Fruit fly (Drosophila melanogaster) whole organism, embryonic: ENCODE results near the gene Mpc1.

Experiments
- Antp ChIP-seq: fragments of 200-800 bp; sonication (Bioruptor generic); optimal IDR thresholded peaks from 3 replicates; lab custom pipeline; 2016; ENCODE audit warnings: missing biosample characterization, missing genetic modification characterization
- CG10274 ChIP-seq: fragments of 200-800 bp; sonication (Bioruptor generic); optimal IDR thresholded peaks from 3 replicates; lab custom pipeline; 2017; ENCODE audit warnings: missing biosample characterization, mild to moderate bottlenecking, missing genetic modification characterization
- CG10321 ChIP-seq: fragments of 200-800 bp; sonication (Bioruptor generic); IDR thresholded peaks from 2 replicates; pipeline ENCODE4 v1.3.6; 2022; ENCODE audit warnings: missing biosample characterization, missing genetic modification characterization
- CG13775 ChIP-seq: fragments of 200-800 bp; sonication (Bioruptor generic); optimal IDR thresholded peaks from 3 replicates; lab custom pipeline; 2017; ENCODE audit warnings: missing biosample characterization, mild to moderate bottlenecking, missing genetic modification characterization
- CG14441 ChIP-seq: fragments of 200-800 bp; sonication (Bioruptor generic); IDR thresholded peaks from 2 replicates; pipeline ENCODE4 v1.3.6; 2022; ENCODE audit warnings: missing biosample characterization, missing genetic modification characterization
- CG15514 ChIP-seq: fragments of 200-800 bp; sonication (Bioruptor generic); optimal IDR thresholded peaks from 3 replicates; lab custom pipeline; 2017; ENCODE audit warnings: missing biosample characterization, missing genetic modification characterization, mild to moderate bottlenecking, moderate library complexity, missing genetic modification reagents
- CG1603 ChIP-seq: fragments of 200-800 bp; sonication (Bioruptor generic); optimal IDR thresholded peaks from 2 replicates; lab custom pipeline; 2019; ENCODE audit warnings: missing biosample characterization, mild to moderate bottlenecking, missing genetic modification characterization, moderate library complexity
- CG16815 ChIP-seq: fragments of 200-800 bp; sonication (Bioruptor generic); optimal IDR thresholded peaks from 3 replicates; lab custom pipeline; 2017; ENCODE audit warnings: missing biosample characterization, mild to moderate bottlenecking, missing genetic modification characterization
- CG18619 ChIP-seq: fragments of 200-800 bp; sonication (Bioruptor generic); optimal IDR thresholded peaks from 3 replicates; lab custom pipeline; 2017; ENCODE audit warnings: missing biosample characterization, mild to moderate bottlenecking, missing genetic modification characterization
- CG2199 ChIP-seq: fragments of 200-800 bp; sonication (Bioruptor generic); IDR thresholded peaks from 3 replicates; pipeline ENCODE4 v1.3.6; 2022; ENCODE audit warnings: missing biosample characterization, missing genetic modification characterization
- CG2678 ChIP-seq: fragments of 200-800 bp; sonication (Bioruptor generic); optimal IDR thresholded peaks from 3 replicates; lab custom pipeline; 2019; ENCODE audit warnings: missing biosample characterization, mild to moderate bottlenecking, missing genetic modification characterization, moderate library complexity
- CG3065 ChIP-seq: fragments of 200-800 bp; sonication (Bioruptor generic); optimal IDR thresholded peaks from 2 replicates; lab custom pipeline; 2016; ENCODE audit warnings: missing biosample characterization, missing genetic modification characterization
- CG32532 ChIP-seq: fragments of 200-800 bp; sonication (Bioruptor generic); IDR thresholded peaks from 2 replicates; pipeline ENCODE4 v1.3.6; 2022; ENCODE audit warnings: missing biosample characterization, missing genetic modification characterization
- CG34224 ChIP-seq: fragments of 200-800 bp; sonication (Bioruptor generic); IDR thresholded peaks from 3 replicates; pipeline ENCODE4 v1.3.6; 2022; ENCODE audit warnings: missing biosample characterization, missing genetic modification characterization; ENCODE audit not compliant: partially characterized antibody
- CG34422 ChIP-seq: fragments of 200-800 bp; sonication (Bioruptor generic); IDR thresholded peaks from 3 replicates; pipeline ENCODE4 v1.3.6; 2022; ENCODE audit warnings: missing biosample characterization, missing genetic modification characterization
- CG5953 ChIP-seq: fragments of 200-800 bp; sonication (Bioruptor generic); IDR thresholded peaks from 2 replicates; pipeline ENCODE4 v1.3.6; 2022; ENCODE audit warnings: missing biosample characterization, missing genetic modification characterization
- CG6175 ChIP-seq: fragments of 200-800 bp; sonication (Bioruptor generic); IDR thresholded peaks from 3 replicates; pipeline ENCODE4 v1.3.6; 2022; ENCODE audit warnings: missing biosample characterization, missing genetic modification characterization
- CG7786 ChIP-seq: fragments of 200-800 bp; sonication (Bioruptor generic); optimal IDR thresholded peaks from 2 replicates; lab custom pipeline; 2016; ENCODE audit warnings: missing biosample characterization, missing genetic modification characterization
- CG9817 ChIP-seq: fragments of 200-800 bp; sonication (Bioruptor generic); optimal IDR thresholded peaks from 2 replicates; lab custom pipeline; 2018; ENCODE audit warnings: missing biosample characterization, mild to moderate bottlenecking, missing genetic modification characterization, moderate library complexity
- CG9932 ChIP-seq: fragments of 200-800 bp; sonication (Bioruptor generic); IDR thresholded peaks from 2 replicates; pipeline ENCODE4 v1.3.6; 2022; ENCODE audit warnings: missing biosample characterization, missing genetic modification characterization
- Dbx ChIP-seq: fragments of 200-800 bp; sonication (Bioruptor generic); IDR thresholded peaks from 3 replicates; pipeline ENCODE4 v1.3.6; 2022; ENCODE audit warnings: missing biosample characterization, missing genetic modification characterization
- Dip2 ChIP-seq: fragments of 200-800 bp; sonication (Bioruptor generic); IDR thresholded peaks from 2 replicates; pipeline ENCODE4 v1.3.6; 2022; ENCODE audit warnings: missing biosample characterization, missing genetic modification characterization
- E2f1 ChIP-seq: fragments of 200-800 bp; sonication (Bioruptor generic); IDR thresholded peaks from 2 replicates; pipeline ENCODE4 v1.3.6; 2022; ENCODE audit warnings: missing biosample characterization, missing genetic modification characterization
- Fer3 ChIP-seq: fragments of 200-800 bp; sonication (Bioruptor generic); optimal IDR thresholded peaks from 2 replicates; lab custom pipeline; 2018; ENCODE audit warnings: missing biosample characterization, mild to moderate bottlenecking, missing genetic modification characterization, moderate library complexity
- Gsc ChIP-seq: fragments of 200-800 bp; sonication (Bioruptor generic); IDR thresholded peaks from 2 replicates; pipeline ENCODE4 v1.3.6; 2022; ENCODE audit warnings: missing biosample characterization, missing genetic modification characterization
- Gug ChIP-seq: fragments of 200-800 bp; sonication (Bioruptor generic); IDR thresholded peaks from 4 replicates; pipeline ENCODE4 v1.3.6; 2022; ENCODE audit warnings: missing biosample characterization, missing genetic modification characterization
- H15 ChIP-seq: fragments of 200-800 bp; sonication (Bioruptor generic); IDR thresholded peaks from 3 replicates; pipeline ENCODE4 v1.3.6; 2022; ENCODE audit warnings: missing biosample characterization, missing genetic modification characterization
- HmgZ ChIP-seq: fragments of 200-800 bp; sonication (Bioruptor generic); optimal IDR thresholded peaks from 2 replicates; lab custom pipeline; 2018; ENCODE audit warnings: missing biosample characterization, mild to moderate bottlenecking, missing genetic modification characterization
- Hr78 ChIP-seq, 2 experiments: fragments of 200-800 bp in 1 of 2; fragments of >200 bp in 1 of 2; sonication (Bioruptor generic) in 1 of 2; optimal IDR thresholded peaks; 2 replicates each; lab custom pipeline; 2017 to 2019; ENCODE audit warnings: missing biosample characterization in 2 of 2, missing genetic modification characterization in 2 of 2, mild to moderate bottlenecking in 1 of 2, moderate library complexity in 1 of 2
- Pdp1 ChIP-seq, 2 experiments: fragments of 200-800 bp; sonication (Bioruptor generic); optimal IDR thresholded peaks; 3 replicates each; lab custom pipeline; 2016; ENCODE audit warnings: missing biosample characterization in 2 of 2, missing genetic modification characterization in 2 of 2, mild to moderate bottlenecking in 1 of 2, moderate library complexity in 1 of 2
- Xrp1 ChIP-seq: fragments of 200-800 bp; sonication (Bioruptor generic); IDR thresholded peaks from 2 replicates; pipeline ENCODE4 v1.3.6; 2022; ENCODE audit warnings: missing biosample characterization, missing genetic modification characterization
- chn ChIP-seq: fragments of 200-800 bp; sonication (Bioruptor generic); optimal IDR thresholded peaks from 2 replicates; lab custom pipeline; 2016; ENCODE audit warnings: missing biosample characterization, missing genetic modification characterization
- dysf ChIP-seq: fragments of 200-800 bp; sonication (Bioruptor generic); IDR thresholded peaks from 3 replicates; pipeline ENCODE4 v1.3.6; 2022; ENCODE audit warnings: missing biosample characterization, missing genetic modification characterization
- esg ChIP-seq: fragments of 200-800 bp; sonication (Bioruptor generic); conservative IDR thresholded peaks from 2 replicates; pipeline ENCODE4 v1.3.6; 2022; ENCODE audit warnings: missing biosample characterization, missing genetic modification characterization
- gce ChIP-seq: fragments of 200-800 bp; sonication (Bioruptor generic); IDR thresholded peaks from 3 replicates; pipeline ENCODE4 v1.3.6; 2022; ENCODE audit warnings: missing biosample characterization, missing genetic modification characterization
- gcm ChIP-seq: fragments of 200-800 bp; sonication (Bioruptor generic); optimal IDR thresholded peaks from 2 replicates; lab custom pipeline; 2019; ENCODE audit warnings: missing biosample characterization, mild to moderate bottlenecking, missing genetic modification characterization, moderate library complexity
- lola ChIP-seq, 3 experiments: fragments of >200 bp in 2 of 3; fragments of 200-800 bp in 1 of 3; sonication (Bioruptor generic) in 1 of 3; optimal IDR thresholded peaks; 2 replicates each; lab custom pipeline; 2017 to 2019; ENCODE audit warnings: missing biosample characterization in 3 of 3, missing genetic modification characterization in 3 of 3, mild to moderate bottlenecking in 1 of 3, moderate library complexity in 1 of 3
- mam ChIP-seq: fragments of 200-800 bp; sonication (Bioruptor generic); optimal IDR thresholded peaks from 3 replicates; lab custom pipeline; 2016; ENCODE audit warnings: missing biosample characterization, missing genetic modification characterization
- mirr ChIP-seq: fragments of 200-800 bp; sonication (Bioruptor generic); optimal IDR thresholded peaks from 3 replicates; lab custom pipeline; 2018; ENCODE audit warnings: missing biosample characterization, mild to moderate bottlenecking, missing genetic modification characterization
- mld ChIP-seq: fragments of 200-800 bp; sonication (Bioruptor generic); IDR thresholded peaks from 3 replicates; pipeline ENCODE4 v1.3.6; 2022; ENCODE audit warnings: missing biosample characterization, missing genetic modification characterization; ENCODE audit not compliant: partially characterized antibody
- nerfin-2 ChIP-seq: fragments of 200-800 bp; sonication (Bioruptor generic); IDR thresholded peaks from 2 replicates; pipeline ENCODE4 v1.3.6; 2022; ENCODE audit warnings: missing biosample characterization, missing genetic modification characterization; ENCODE audit not compliant: partially characterized antibody
- onecut ChIP-seq: fragments of 200-800 bp; sonication (Bioruptor generic); IDR thresholded peaks from 2 replicates; pipeline ENCODE4 v1.3.6; 2022; ENCODE audit warnings: missing biosample characterization, missing genetic modification characterization
- pros ChIP-seq: fragments of 200-800 bp; sonication (Bioruptor generic); optimal IDR thresholded peaks from 3 replicates; lab custom pipeline; 2019; ENCODE audit warnings: missing biosample characterization, mild to moderate bottlenecking, missing genetic modification characterization, moderate library complexity
- slbo ChIP-seq: fragments of 200-800 bp; sonication (Bioruptor generic); IDR thresholded peaks from 2 replicates; pipeline ENCODE4 v1.3.6; 2022; ENCODE audit warnings: missing biosample characterization, missing genetic modification characterization
- tin ChIP-seq: fragments of 200-800 bp; sonication (Bioruptor generic); optimal IDR thresholded peaks from 3 replicates; lab custom pipeline; 2016; ENCODE audit warnings: missing biosample characterization, missing genetic modification characterization
- wek ChIP-seq: fragments of 200-800 bp; sonication (Bioruptor generic); optimal IDR thresholded peaks from 3 replicates; lab custom pipeline; 2018; ENCODE audit warnings: missing biosample characterization, mild to moderate bottlenecking, missing genetic modification characterization, moderate library complexity
- z ChIP-seq: fragments of 200-800 bp; sonication (Bioruptor generic); IDR thresholded peaks from 3 replicates; pipeline ENCODE4 v1.3.6; 2022; ENCODE audit warnings: missing biosample characterization, missing genetic modification characterization

Gene Mpc1

DNA sequence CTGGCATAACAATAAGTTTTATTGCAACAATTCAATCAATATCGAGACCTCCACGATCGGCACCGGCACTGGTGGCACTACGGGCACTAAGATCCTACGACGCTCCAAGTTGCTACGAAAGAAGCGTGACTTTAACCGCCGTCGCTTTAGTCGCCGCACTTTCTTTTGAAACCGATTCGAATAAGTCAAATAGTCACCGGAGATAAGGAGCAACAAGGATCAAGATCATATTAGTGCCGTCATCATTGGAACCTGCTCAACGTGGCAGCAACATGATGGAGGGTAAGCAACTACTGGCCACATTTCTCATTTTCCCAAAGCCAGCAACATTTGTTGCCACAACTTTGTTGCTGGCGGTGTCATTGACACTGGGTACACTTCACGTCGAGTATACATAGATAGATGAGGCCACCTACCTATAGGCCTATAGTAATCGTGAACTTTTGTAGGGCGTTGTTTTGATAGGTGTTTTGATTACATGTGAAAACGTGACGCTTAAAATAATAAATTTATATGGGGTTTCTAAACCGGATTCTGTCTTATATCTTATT, 12.7 kb downstream of the Mpc1 start (continued):
- TF ChIP-seq gcm (GFP tag; lab: Kevin White, UChicago), result no peak
- no peak for TF ChIP-seq CG10321
- no peak for TF ChIP-seq H15
- no peak for TF ChIP-seq mld (GFP tag; lab: Robert Waterston, UW)
- no peak for TF ChIP-seq CG2678 (tag; lab: Kevin White, UChicago)
- TF ChIP-seq CG3065 (GFP tag; lab: Kevin White, UChicago), result no peak
- no peak for TF ChIP-seq CG16815

DNA sequence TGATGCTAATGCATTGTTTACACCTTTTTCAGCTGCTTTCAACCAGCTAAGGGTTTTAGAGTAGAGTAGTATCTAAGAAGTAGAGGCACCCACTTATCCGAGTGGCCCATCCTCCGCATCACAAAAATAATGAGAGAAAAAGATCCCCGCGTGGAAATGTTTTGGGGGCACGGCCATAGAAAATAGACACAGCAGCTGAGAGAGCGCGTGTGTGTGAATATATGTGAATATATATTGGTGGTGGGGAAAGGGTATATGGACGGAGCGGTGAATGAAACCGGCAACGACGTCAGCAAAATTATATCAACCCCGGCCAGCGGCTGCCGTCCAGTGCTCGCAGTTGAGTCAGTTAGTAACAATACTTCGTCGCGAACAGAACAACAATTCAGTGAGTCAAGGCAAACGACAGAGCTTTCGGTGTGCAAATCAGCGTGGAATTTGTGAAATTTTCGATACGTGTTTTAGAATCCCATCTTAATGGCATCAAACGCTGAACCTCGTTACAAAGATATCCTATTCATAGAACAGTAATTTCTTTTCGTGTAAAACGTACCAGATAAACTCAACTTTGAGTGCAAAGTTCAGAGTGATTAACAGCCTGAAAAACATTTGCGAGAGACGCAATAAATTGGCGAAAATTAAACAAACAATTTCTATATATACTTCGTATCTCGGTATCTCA, 13.7 kb downstream of the Mpc1 start, which contains the start of gene Xrp1:
Gene Xrp1, plus strand, starts transcription at position 375 of the 682 bp plus-strand sequence.
- TF ChIP-seq Pdp1 (GFP tag; optimal IDR thresholded peaks at IDR 0.05; lab: Kevin White, UChicago) (peak in 1 of 2 experiments; percentile 33), CG5953 (GFP tag; lab: Robert Waterston, UW) (0 out of 2 replicates have a peak, but pooled peaks have one; percentile 17), onecut (GFP tag; lab: Robert Waterston, UW) (no peak), mirr (peak; percentile 12), wek (no peak), nerfin-2 (GFP tag; lab: Robert Waterston, UW) (no peak), CG18619 (peak; percentile 14), CG6175 (GFP tag; lab: Robert Waterston, UW) (peak; percentile 58; the same call in 1 of the 3 replicates), lola (GFP tag; optimal IDR thresholded peaks at IDR 0.05; lab: Kevin White, UChicago) (peak in 1 of 3 experiments; percentile 58), CG9932 (GFP tag; lab: Robert Waterston, UW) (peak; percentile 39), CG1603 (tag; lab: Kevin White, UChicago) (peak; percentile 5), chn (GFP tag; lab: Kevin White, UChicago) (peak; percentile 2), CG13775 (GFP tag; lab: Kevin White, UChicago) (no peak), slbo (GFP tag; lab: Robert Waterston, UW) (peak; percentile 52), esg (GFP tag; lab: Robert Waterston, UW) (no peak), Antp (peak; percentile 8), Gsc (no peak), mam (GFP tag; lab: Kevin White, UChicago) (peak; percentile 46), pros (GFP tag; lab: Kevin White, UChicago) (peak; percentile 25), CG15514 (GFP tag; lab: Kevin White, UChicago) (peak; percentile 11), dysf (peak; percentile 54; the same call in 2 of the 3 replicates), CG34422 (peak; percentile 57; the same call in 1 of the 3 replicates), Hr78 (GFP tag; optimal IDR thresholded peaks at IDR 0.05; lab: Kevin White, UChicago) (no peak), HmgZ (tag; lab: Kevin White, UChicago) (peak; percentile 16), CG14441 (GFP tag; lab: Robert Waterston, UW) (peak; percentile 22; the same call in 1 of the 2 replicates), tin (GFP tag; lab: Kevin White, UChicago) (no peak), Fer3 (no peak), CG34224 (GFP tag; lab: Robert Waterston, UW) (no peak), CG7786 (GFP tag; lab: Kevin White, UChicago) (peak; percentile 13), gce (no peak), CG2199 (GFP tag; lab: Robert Waterston, UW) (peak; percentile 53; the same call in 1 of the 3 replicates), CG10274 (peak; percentile 63), z (GFP tag; lab: Robert Waterston, UW) (0 out of 3 replicates have a peak, but pooled peaks have one; percentile 8), Dip2 (GFP tag; lab: Robert Waterston, UW) (no peak), Xrp1 (GFP tag; lab: Robert Waterston, UW) (peak; percentile 40; the same call in 1 of the 2 replicates), Gug (peak; percentile 11; the same call in 1 of the 4 replicates), CG32532 (GFP tag; lab: Robert Waterston, UW) (peak; percentile 43), CG9817 (peak; percentile 8), E2f1 (GFP tag; lab: Robert Waterston, UW) (no peak), Dbx (GFP tag; lab: Robert Waterston, UW) (peak; percentile 44; the same call in 1 of the 3 replicates)
